Fruit fly (Drosophila melanogaster): Measurements from ENCODE around the gene CG15740.

CG15740 gene

dm6 chrX:11886976-11887375, 41.1 kb upstream of the CG15740 start, which contains the start of the genes CG10353 and SelG:
Gene CG10353 (minus strand): TSS chrX:11887162.
Gene SelG (plus strand): TSS chrX:11887284.
- TF ChIP-seq CG1620 (GFP tag; optimal IDR thresholded peaks at IDR 0.05) (peak; percentile 78), bab1 (GFP tag; optimal IDR thresholded peaks at IDR 0.05) (peak; percentile 77), pad (GFP tag; optimal IDR thresholded peaks at IDR 0.05) (peak; percentile 61), CG14711 (tag; optimal IDR thresholded peaks at IDR 0.05) (peak; percentile 55), toe (GFP tag; optimal IDR thresholded peaks at IDR 0.05) (peak; percentile 36), cnc (optimal IDR thresholded peaks at IDR 0.05) (peak; percentile 31 to 84), CG7045 (GFP tag; optimal IDR thresholded peaks at IDR 0.05) (no peak), CG33017 (tag; optimal IDR thresholded peaks at IDR 0.05) (no peak), CG7101 (tag; optimal IDR thresholded peaks at IDR 0.05) (peak; percentile 77), CG12768 (GFP tag; optimal IDR thresholded peaks at IDR 0.05) (peak; percentile 7), Clk (GFP tag; optimal IDR thresholded peaks at IDR 0.05) (no peak), kay (GFP tag; ENCODE audit: borderline replicate concordance) (no peak), ovo (GFP tag; optimal IDR thresholded peaks at IDR 0.05) (no peak), CG5204 (GFP tag; optimal IDR thresholded peaks at IDR 0.05) (no peak), CG11617 (GFP tag; optimal IDR thresholded peaks at IDR 0.05) (peak; percentile 41), cic (GFP tag; optimal IDR thresholded peaks at IDR 0.05) (no peak), Crg-1 (GFP tag; optimal IDR thresholded peaks at IDR 0.05) (peak; percentile 61), Hr96 (GFP tag; optimal IDR thresholded peaks at IDR 0.05) (no peak), Mnt (GFP tag; optimal IDR thresholded peaks at IDR 0.05) (peak; percentile 75), tj (GFP tag; optimal IDR thresholded peaks at IDR 0.05) (peak; percentile 39)

- no peak for TF ChIP-seq bab1 (GFP tag; optimal IDR thresholded peaks at IDR 0.05)
These were observed 39.5 kb upstream of the CG15740 start for dm6 chrX:11885356-11885755.

dm6 chrX:11884134-11884533, 38.2 kb upstream of the CG15740 start:
- no peak for TF ChIP-seq CG5204 (GFP tag; optimal IDR thresholded peaks at IDR 0.05)
- no peak for TF ChIP-seq ovo (GFP tag; optimal IDR thresholded peaks at IDR 0.05)
- no peak for TF ChIP-seq CG1620 (GFP tag; optimal IDR thresholded peaks at IDR 0.05)
- no peak for TF ChIP-seq CG7101 (tag; optimal IDR thresholded peaks at IDR 0.05)
- no peak for TF ChIP-seq cic (GFP tag; optimal IDR thresholded peaks at IDR 0.05)
- TF ChIP-seq cnc (optimal IDR thresholded peaks at IDR 0.05), result no peak
- no peak for TF ChIP-seq CG14711 (tag; optimal IDR thresholded peaks at IDR 0.05)
- no peak for TF ChIP-seq CG11617 (GFP tag; optimal IDR thresholded peaks at IDR 0.05)
- TF ChIP-seq CG33017 (tag; optimal IDR thresholded peaks at IDR 0.05), result no peak
- no peak for TF ChIP-seq Mnt (GFP tag; optimal IDR thresholded peaks at IDR 0.05)
- no peak for TF ChIP-seq Hr96 (GFP tag; optimal IDR thresholded peaks at IDR 0.05)
- TF ChIP-seq kay (GFP tag; ENCODE audit: borderline replicate concordance), result no peak
- TF ChIP-seq Clk (GFP tag; optimal IDR thresholded peaks at IDR 0.05), result no peak
- no peak for TF ChIP-seq Crg-1 (GFP tag; optimal IDR thresholded peaks at IDR 0.05)

dm6 chrX:11882447-11882846, 36.5 kb upstream of the CG15740 start:
- TF ChIP-seq tj (GFP tag; optimal IDR thresholded peaks at IDR 0.05) (no peak), CG7101 (tag; optimal IDR thresholded peaks at IDR 0.05) (no peak), cnc (optimal IDR thresholded peaks at IDR 0.05) (no peak), CG14711 (tag; optimal IDR thresholded peaks at IDR 0.05) (no peak), CG12768 (GFP tag; optimal IDR thresholded peaks at IDR 0.05) (no peak), Clk (GFP tag; optimal IDR thresholded peaks at IDR 0.05) (no peak), Hr96 (GFP tag; optimal IDR thresholded peaks at IDR 0.05) (no peak), bab1 (GFP tag; optimal IDR thresholded peaks at IDR 0.05) (no peak), CG11617 (GFP tag; optimal IDR thresholded peaks at IDR 0.05) (no peak), toe (GFP tag; optimal IDR thresholded peaks at IDR 0.05) (no peak), cic (GFP tag; optimal IDR thresholded peaks at IDR 0.05) (no peak), CG5204 (GFP tag; optimal IDR thresholded peaks at IDR 0.05) (no peak), Crg-1 (GFP tag; optimal IDR thresholded peaks at IDR 0.05) (no peak), pad (GFP tag; optimal IDR thresholded peaks at IDR 0.05) (no peak), CG7045 (GFP tag; optimal IDR thresholded peaks at IDR 0.05) (no peak), ovo (GFP tag; optimal IDR thresholded peaks at IDR 0.05) (no peak), kay (GFP tag; ENCODE audit: borderline replicate concordance) (no peak), CG1620 (GFP tag; optimal IDR thresholded peaks at IDR 0.05) (no peak), Mnt (GFP tag; optimal IDR thresholded peaks at IDR 0.05) (no peak), CG33017 (tag; optimal IDR thresholded peaks at IDR 0.05) (no peak)

dm6 chrX:11881686-11882085, 35.8 kb upstream of the CG15740 start:
- no peak for TF ChIP-seq pad (GFP tag; optimal IDR thresholded peaks at IDR 0.05)
- TF ChIP-seq bab1 (GFP tag; optimal IDR thresholded peaks at IDR 0.05), result no peak
- TF ChIP-seq Mnt (GFP tag; optimal IDR thresholded peaks at IDR 0.05), result no peak
- no peak for TF ChIP-seq Crg-1 (GFP tag; optimal IDR thresholded peaks at IDR 0.05)
- TF ChIP-seq CG11617 (GFP tag; optimal IDR thresholded peaks at IDR 0.05), result no peak
- TF ChIP-seq cic (GFP tag; optimal IDR thresholded peaks at IDR 0.05), result no peak
- TF ChIP-seq kay (GFP tag; ENCODE audit: borderline replicate concordance), result no peak
- no peak for TF ChIP-seq ovo (GFP tag; optimal IDR thresholded peaks at IDR 0.05)
- TF ChIP-seq CG7101 (tag; optimal IDR thresholded peaks at IDR 0.05), result no peak
- TF ChIP-seq CG1620 (GFP tag; optimal IDR thresholded peaks at IDR 0.05), result no peak
- TF ChIP-seq toe (GFP tag; optimal IDR thresholded peaks at IDR 0.05), result no peak
- no peak for TF ChIP-seq CG5204 (GFP tag; optimal IDR thresholded peaks at IDR 0.05)
- TF ChIP-seq cnc (optimal IDR thresholded peaks at IDR 0.05), result no peak
- TF ChIP-seq Hr96 (GFP tag; optimal IDR thresholded peaks at IDR 0.05), result no peak
- TF ChIP-seq CG14711 (tag; optimal IDR thresholded peaks at IDR 0.05), result no peak
- TF ChIP-seq CG33017 (tag; optimal IDR thresholded peaks at IDR 0.05), result no peak

dm6 chrX:11877165-11877564, 31.3 kb upstream of the CG15740 start, which contains the start of gene CG10352:
Gene CG10352 (minus strand): TSS chrX:11877168.
- TF ChIP-seq CG33017 (tag; optimal IDR thresholded peaks at IDR 0.05) (no peak), Clk (GFP tag; optimal IDR thresholded peaks at IDR 0.05) (no peak), bab1 (GFP tag; optimal IDR thresholded peaks at IDR 0.05) (no peak), CG14711 (tag; optimal IDR thresholded peaks at IDR 0.05) (no peak), Mnt (GFP tag; optimal IDR thresholded peaks at IDR 0.05) (peak; percentile 30), cic (GFP tag; optimal IDR thresholded peaks at IDR 0.05) (no peak), CG7101 (tag; optimal IDR thresholded peaks at IDR 0.05) (peak; percentile 23), cnc (optimal IDR thresholded peaks at IDR 0.05) (no peak), tj (GFP tag; optimal IDR thresholded peaks at IDR 0.05) (peak; percentile 20), pad (GFP tag; optimal IDR thresholded peaks at IDR 0.05) (no peak), Crg-1 (GFP tag; optimal IDR thresholded peaks at IDR 0.05) (no peak), CG1620 (GFP tag; optimal IDR thresholded peaks at IDR 0.05) (no peak), CG12768 (GFP tag; optimal IDR thresholded peaks at IDR 0.05) (peak; percentile 31), kay (GFP tag; ENCODE audit: borderline replicate concordance) (no peak), CG11617 (GFP tag; optimal IDR thresholded peaks at IDR 0.05) (peak; percentile 22), Hr96 (GFP tag; optimal IDR thresholded peaks at IDR 0.05) (no peak), toe (GFP tag; optimal IDR thresholded peaks at IDR 0.05) (no peak)

All from whole organism, adult.